Worm (Caenorhabditis elegans): ENCODE measurements around the gene mca-3.
A peak's percentile ranks its signal among the peaks of the same experiment; 100 is the strongest.

Gene mca-3

DNA sequence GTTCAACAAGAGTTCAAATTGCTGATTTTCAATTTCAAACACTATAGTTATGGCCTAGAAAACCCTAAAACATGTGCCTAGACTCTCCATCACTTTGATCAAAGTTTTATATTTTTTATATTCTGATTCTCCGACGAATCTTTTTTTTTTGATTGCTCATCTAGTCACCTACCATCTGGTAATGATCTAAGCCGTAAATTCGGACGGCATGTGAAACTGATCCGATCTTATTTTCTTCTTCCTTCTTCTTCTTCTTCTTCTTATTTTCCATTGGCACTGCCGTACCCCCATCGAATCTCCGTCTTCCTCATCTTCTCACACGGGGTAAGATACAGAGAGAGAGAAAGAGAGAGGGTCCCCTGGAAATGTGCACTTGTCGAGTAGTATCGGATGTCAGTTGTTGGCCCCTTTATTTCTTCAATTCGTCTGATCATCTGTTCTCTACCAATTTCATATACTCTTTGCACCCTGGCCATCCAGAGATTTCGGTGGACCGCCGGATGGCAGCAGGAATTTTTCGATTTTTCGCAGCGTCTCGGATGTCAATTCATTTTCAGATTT lies 35.8 kb upstream of the mca-3 start:
- TF ChIP-seq ceh-20 (GFP tag; IDR thresholded peaks at IDR 0.05): no peak
- no peak for TF ChIP-seq nhr-77 (tag; optimal IDR thresholded peaks at IDR 0.05)
- TF ChIP-seq lsy-2 (tag; optimal IDR thresholded peaks at IDR 0.05): peak in 1 of 2 experiments; percentile 2
- no peak for TF ChIP-seq attf-4 (tag; optimal IDR thresholded peaks at IDR 0.05)
- TF ChIP-seq hlh-11 (tag; optimal IDR thresholded peaks at IDR 0.05): peak; percentile 43
- no peak for TF ChIP-seq ztf-7 (tag; optimal IDR thresholded peaks at IDR 0.05)
- TF ChIP-seq mes-2 (tag; optimal IDR thresholded peaks at IDR 0.05; ENCODE audit: poor library complexity, severe bottlenecking): peak; percentile 17
- peak in 1 of 2 experiments; percentile 10 for TF ChIP-seq daf-16 (GFP tag; optimal IDR thresholded peaks at IDR 0.05)
- TF ChIP-seq daf-16 (tag; optimal IDR thresholded peaks at IDR 0.05): no peak
- peak; percentile 34; the same call in 1 of the 2 replicates for TF ChIP-seq nhr-42 (GFP tag; IDR thresholded peaks at IDR 0.05)
- TF ChIP-seq zfp-2 (tag; optimal IDR thresholded peaks at IDR 0.05): no peak
- no peak for TF ChIP-seq hlh-30 (tag; optimal IDR thresholded peaks at IDR 0.05; ENCODE audit: insufficient read depth)
- TF ChIP-seq ceh-32 (tag; optimal IDR thresholded peaks at IDR 0.05; ENCODE audit: poor library complexity): no peak
- TF ChIP-seq tra-1 (GFP tag; IDR thresholded peaks at IDR 0.05): no peak
- TF ChIP-seq dpl-1 (GFP tag; optimal IDR thresholded peaks at IDR 0.05): no peak
- TF ChIP-seq sdz-12 (GFP tag; optimal IDR thresholded peaks at IDR 0.05): no peak
- TF ChIP-seq ceh-28 (tag; optimal IDR thresholded peaks at IDR 0.05): no peak
- TF ChIP-seq T20F7.1 (GFP tag; optimal IDR thresholded peaks at IDR 0.05): no peak

DNA sequence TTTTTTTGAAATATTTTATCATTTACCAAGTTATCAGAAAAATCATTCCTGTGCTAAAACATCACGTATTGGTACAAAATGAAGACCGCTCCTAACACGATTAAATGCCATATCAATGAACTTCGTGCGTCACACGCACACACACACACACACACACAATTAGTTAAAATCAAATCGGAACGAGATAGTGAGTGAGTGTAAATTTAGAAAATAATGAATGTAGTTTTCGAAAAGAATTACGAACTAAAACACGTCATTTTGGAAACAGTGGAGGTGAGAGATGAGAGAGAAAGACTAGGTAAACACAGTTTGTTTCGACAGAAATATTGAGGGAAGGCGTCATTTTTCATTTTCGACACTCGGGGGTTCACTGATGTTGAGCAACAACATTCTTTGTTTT lies 33.9 kb upstream of the mca-3 start:
- TF ChIP-seq mep-1 (tag; optimal IDR thresholded peaks at IDR 0.05): peak; percentile 6
- peak; percentile 29 for TF ChIP-seq mes-2 (tag; optimal IDR thresholded peaks at IDR 0.05; ENCODE audit: poor library complexity, severe bottlenecking)
- TF ChIP-seq aha-1 (tag): peak; percentile 76
- peak; percentile 13 for TF ChIP-seq hlh-30 (tag; optimal IDR thresholded peaks at IDR 0.05; ENCODE audit: insufficient read depth)
- TF ChIP-seq pha-4 (GFP tag; IDR thresholded peaks at IDR 0.05): no peak
- no peak for TF ChIP-seq pha-4 (tag; optimal IDR thresholded peaks at IDR 0.05)
- TF ChIP-seq D1046.2 (GFP tag; IDR thresholded peaks at IDR 0.05): no peak
- TF ChIP-seq nhr-6 (tag; optimal IDR thresholded peaks at IDR 0.05): no peak
- TF ChIP-seq aly-2 (tag; optimal IDR thresholded peaks at IDR 0.05): no peak
- TF ChIP-seq F49E8.2 (tag; optimal IDR thresholded peaks at IDR 0.05; ENCODE audit: borderline replicate concordance): no peak
- TF ChIP-seq unc-62 (GFP tag; optimal IDR thresholded peaks at IDR 0.05 in 1 of 2): peak in 1 of 2 experiments; percentile 81
- no peak for TF ChIP-seq unc-62 (tag; optimal IDR thresholded peaks at IDR 0.05)
- TF ChIP-seq dmd-6 (GFP tag; IDR thresholded peaks at IDR 0.05): peak; percentile 71
- no peak for TF ChIP-seq nhr-48 (tag; optimal IDR thresholded peaks at IDR 0.05)
- TF ChIP-seq mxl-3 (GFP tag; optimal IDR thresholded peaks at IDR 0.05): no peak
- TF ChIP-seq nhr-11 (tag; optimal IDR thresholded peaks at IDR 0.05): no peak
- TF ChIP-seq lsy-2 (tag; optimal IDR thresholded peaks at IDR 0.05): peak in 1 of 2 experiments; percentile 38
- TF ChIP-seq tra-1 (GFP tag; IDR thresholded peaks at IDR 0.05): no peak
- TF ChIP-seq ctbp-1 (GFP tag; IDR thresholded peaks at IDR 0.05): no peak
- TF ChIP-seq pqm-1 (tag; optimal IDR thresholded peaks at IDR 0.05): peak; percentile 61
- no peak for TF ChIP-seq gei-8 (GFP tag; optimal IDR thresholded peaks at IDR 0.05)
- TF ChIP-seq lin-1 (GFP tag; IDR thresholded peaks at IDR 0.05): no peak
- TF ChIP-seq hlh-11 (tag; optimal IDR thresholded peaks at IDR 0.05): peak; percentile 65
- peak; percentile 46 for TF ChIP-seq dve-1 (tag; optimal IDR thresholded peaks at IDR 0.05; ENCODE audit: insufficient read depth)
- peak; percentile 65 for TF ChIP-seq nhr-77 (tag; optimal IDR thresholded peaks at IDR 0.05)
- TF ChIP-seq F10B5.3 (tag; optimal IDR thresholded peaks at IDR 0.05): no peak
- TF ChIP-seq daf-16 (GFP tag; optimal IDR thresholded peaks at IDR 0.05): peak in 1 of 2 experiments; percentile 71
- peak; percentile 85 for TF ChIP-seq daf-16 (tag; optimal IDR thresholded peaks at IDR 0.05)
- no peak for TF ChIP-seq F37D6.2 (tag; optimal IDR thresholded peaks at IDR 0.05)
- TF ChIP-seq nhr-28 (tag; optimal IDR thresholded peaks at IDR 0.05): peak; percentile 96
